Worm (Caenorhabditis elegans): ENCODE data around the gene ZK1127.12.
A peak's percentile ranks its signal among the peaks of the same experiment; 100 is the strongest.

ZK1127.12 gene

ce11 chrII:7057860-7058259, 6.0 kb downstream of the ZK1127.12 start, which contains the start of gene cth-2 (continued):
- TF ChIP-seq lin-13 (GFP tag; optimal IDR thresholded peaks at IDR 0.05) (no peak), snpc-4 (tag; optimal IDR thresholded peaks at IDR 0.05) (no peak), snpc-1.2 (GFP tag; IDR thresholded peaks at IDR 0.05) (no peak), lim-7 (GFP tag; IDR thresholded peaks at IDR 0.05) (no peak), rbr-2 (tag; optimal IDR thresholded peaks at IDR 0.05) (no peak), nhr-28 (tag; optimal IDR thresholded peaks at IDR 0.05) (peak; percentile 2), php-3 (GFP tag; IDR thresholded peaks at IDR 0.05) (no peak), mxl-3 (GFP tag; optimal IDR thresholded peaks at IDR 0.05) (peak; percentile 17), fos-1 (tag; optimal IDR thresholded peaks at IDR 0.05) (no peak), nhr-41 (GFP tag; IDR thresholded peaks at IDR 0.05) (no peak), mes-2 (tag; optimal IDR thresholded peaks at IDR 0.05; ENCODE audit: poor library complexity, severe bottlenecking) (no peak), Y105C5A.15 (GFP tag; IDR thresholded peaks at IDR 0.05) (no peak), madf-5 (GFP tag; IDR thresholded peaks at IDR 0.05) (no peak), lin-29 (GFP tag; IDR thresholded peaks at IDR 0.05) (no peak), tag-97 (GFP tag; IDR thresholded peaks at IDR 0.05) (no peak), egl-43 (GFP tag; IDR thresholded peaks at IDR 0.05) (no peak), gei-8 (GFP tag; optimal IDR thresholded peaks at IDR 0.05) (no peak), F26F4.8 (GFP tag; conservative IDR thresholded peaks at IDR 0.05) (no peak), dve-1 (tag; optimal IDR thresholded peaks at IDR 0.05; ENCODE audit: insufficient read depth) (peak; percentile 32), dmd-9 (GFP tag; IDR thresholded peaks at IDR 0.05) (no peak), daf-16 (GFP tag; optimal IDR thresholded peaks at IDR 0.05) (no peak), daf-16 (tag; optimal IDR thresholded peaks at IDR 0.05) (peak; percentile 37), unc-39 (tag; optimal IDR thresholded peaks at IDR 0.05) (no peak), ZK337.2 (GFP tag; IDR thresholded peaks at IDR 0.05) (no peak), ceh-82 (tag; optimal IDR thresholded peaks at IDR 0.05) (no peak), T26A8.4 (GFP tag; IDR thresholded peaks at IDR 0.05) (no peak), unc-130 (GFP tag; optimal IDR thresholded peaks at IDR 0.05) (no peak), spr-1 (tag; optimal IDR thresholded peaks at IDR 0.05) (no peak), ama-1 (optimal IDR thresholded peaks at IDR 0.05) (peak; percentile 19), daf-12 (tag; optimal IDR thresholded peaks at IDR 0.05) (no peak), nhr-6 (tag; optimal IDR thresholded peaks at IDR 0.05) (no peak), nhr-42 (GFP tag; IDR thresholded peaks at IDR 0.05) (no peak), D1046.2 (GFP tag; IDR thresholded peaks at IDR 0.05) (no peak), nhr-237 (tag; optimal IDR thresholded peaks at IDR 0.05) (no peak), hlh-11 (tag; optimal IDR thresholded peaks at IDR 0.05) (no peak), lin-15B (tag; optimal IDR thresholded peaks at IDR 0.05) (no peak), aha-1 (tag) (peak; percentile 3), daf-8 (GFP tag; IDR thresholded peaks at IDR 0.05) (no peak), T20F7.1 (GFP tag; optimal IDR thresholded peaks at IDR 0.05) (no peak), F10B5.3 (tag; optimal IDR thresholded peaks at IDR 0.05) (no peak), ceh-28 (tag; optimal IDR thresholded peaks at IDR 0.05) (no peak), attf-4 (tag; optimal IDR thresholded peaks at IDR 0.05) (no peak), skn-1 (tag; optimal IDR thresholded peaks at IDR 0.05) (no peak), spr-3 (GFP tag; optimal IDR thresholded peaks at IDR 0.05) (no peak), daf-19 (GFP tag; conservative IDR thresholded peaks at IDR 0.05) (no peak), zip-11 (GFP tag; IDR thresholded peaks at IDR 0.05) (no peak)

All from whole organism, L4 larva.